Worm (Caenorhabditis elegans): Measurements from ENCODE around the gene abhd-5.1.

Gene abhd-5.1

ce11 chrV:4818563-4818962, 28.9 kb upstream of the abhd-5.1 start, which contains the start of gene ccep-97:
Gene ccep-97, minus strand, starts transcription at chrV:4818663.
- TF ChIP-seq ets-7 (tag; optimal IDR thresholded peaks at IDR 0.05) = no peak
- TF ChIP-seq scrt-1 (GFP tag; IDR thresholded peaks at IDR 0.05) = no peak
- TF ChIP-seq sea-1 (GFP tag; conservative IDR thresholded peaks at IDR 0.05) = no peak
- no peak for TF ChIP-seq ceh-36 (tag; optimal IDR thresholded peaks at IDR 0.05)
- no peak for TF ChIP-seq ceh-13 (GFP tag; optimal IDR thresholded peaks at IDR 0.05)
- TF ChIP-seq F13C5.2 (tag; optimal IDR thresholded peaks at IDR 0.05) = no peak
- TF ChIP-seq ama-1 (optimal IDR thresholded peaks at IDR 0.05) = no peak
- no peak for TF ChIP-seq hmbx-1 (tag; optimal IDR thresholded peaks at IDR 0.05)
- no peak for TF ChIP-seq tra-4 (tag; optimal IDR thresholded peaks at IDR 0.05)
- TF ChIP-seq tbx-37 (GFP tag; conservative IDR thresholded peaks at IDR 0.05) = no peak
- TF ChIP-seq tbx-11 (GFP tag; IDR thresholded peaks at IDR 0.05) = no peak
- no peak for TF ChIP-seq aly-1 (tag; optimal IDR thresholded peaks at IDR 0.05)
- no peak for TF ChIP-seq B0310.2 (tag; optimal IDR thresholded peaks at IDR 0.05)
- no peak for TF ChIP-seq hmg-4 (GFP tag; optimal IDR thresholded peaks at IDR 0.05)
- TF ChIP-seq flt-1 (GFP tag; IDR thresholded peaks at IDR 0.05) = no peak
- no peak for TF ChIP-seq hnd-1 (tag; optimal IDR thresholded peaks at IDR 0.05)
- TF ChIP-seq pes-1 (GFP tag; IDR thresholded peaks at IDR 0.05) = no peak

- no peak for TF ChIP-seq pes-1 (GFP tag; IDR thresholded peaks at IDR 0.05)
- TF ChIP-seq ets-7 (tag; optimal IDR thresholded peaks at IDR 0.05) = no peak
Observed at ce11 chrV:4820601-4821000, 26.9 kb upstream of the abhd-5.1 start.

ce11 chrV:4823323-4823682, 24.1 kb upstream of the abhd-5.1 start, which contains the start of gene adss-1:
Gene adss-1, minus strand, starts transcription at chrV:4823423.
- TF ChIP-seq hnd-1 (tag; optimal IDR thresholded peaks at IDR 0.05) (no peak), ets-7 (tag; optimal IDR thresholded peaks at IDR 0.05) (no peak), tbx-37 (GFP tag; conservative IDR thresholded peaks at IDR 0.05) (no peak), flt-1 (GFP tag; IDR thresholded peaks at IDR 0.05) (no peak), hmbx-1 (tag; optimal IDR thresholded peaks at IDR 0.05) (no peak), pes-1 (GFP tag; IDR thresholded peaks at IDR 0.05) (no peak), ama-1 (optimal IDR thresholded peaks at IDR 0.05) (no peak), hmg-4 (GFP tag; optimal IDR thresholded peaks at IDR 0.05) (no peak), tbx-11 (GFP tag; IDR thresholded peaks at IDR 0.05) (no peak), B0310.2 (tag; optimal IDR thresholded peaks at IDR 0.05) (no peak), aly-1 (tag; optimal IDR thresholded peaks at IDR 0.05) (no peak), sea-1 (GFP tag; conservative IDR thresholded peaks at IDR 0.05) (no peak), ceh-36 (tag; optimal IDR thresholded peaks at IDR 0.05) (no peak), F13C5.2 (tag; optimal IDR thresholded peaks at IDR 0.05) (no peak), ceh-13 (GFP tag; optimal IDR thresholded peaks at IDR 0.05) (no peak), tra-4 (tag; optimal IDR thresholded peaks at IDR 0.05) (no peak), scrt-1 (GFP tag; IDR thresholded peaks at IDR 0.05) (no peak)

ce11 chrV:4823683-4824391, 23.6 kb upstream of the abhd-5.1 start:
- TF ChIP-seq hnd-1 (tag; optimal IDR thresholded peaks at IDR 0.05) (no peak), ama-1 (optimal IDR thresholded peaks at IDR 0.05) (peak; percentile 27), tra-4 (tag; optimal IDR thresholded peaks at IDR 0.05) (no peak), ceh-13 (GFP tag; optimal IDR thresholded peaks at IDR 0.05) (no peak), scrt-1 (GFP tag; IDR thresholded peaks at IDR 0.05) (no peak), ceh-36 (tag; optimal IDR thresholded peaks at IDR 0.05) (no peak)

- no peak for TF ChIP-seq hnd-1 (tag; optimal IDR thresholded peaks at IDR 0.05)
- no peak for TF ChIP-seq B0310.2 (tag; optimal IDR thresholded peaks at IDR 0.05)
- no peak; the same call in 1 of the 2 replicates for TF ChIP-seq tbx-37 (GFP tag; conservative IDR thresholded peaks at IDR 0.05)
- peak; percentile 25 for TF ChIP-seq hmg-4 (GFP tag; optimal IDR thresholded peaks at IDR 0.05)
- no peak for TF ChIP-seq ets-7 (tag; optimal IDR thresholded peaks at IDR 0.05)
- TF ChIP-seq F13C5.2 (tag; optimal IDR thresholded peaks at IDR 0.05) = peak; percentile 57
- no peak for TF ChIP-seq ceh-36 (tag; optimal IDR thresholded peaks at IDR 0.05)
- peak; percentile 63; the same call in 1 of the 2 replicates for TF ChIP-seq pes-1 (GFP tag; IDR thresholded peaks at IDR 0.05)
- no peak for TF ChIP-seq ama-1 (optimal IDR thresholded peaks at IDR 0.05)
- TF ChIP-seq tra-4 (tag; optimal IDR thresholded peaks at IDR 0.05) = no peak
- TF ChIP-seq scrt-1 (GFP tag; IDR thresholded peaks at IDR 0.05) = no peak
- TF ChIP-seq flt-1 (GFP tag; IDR thresholded peaks at IDR 0.05) = 0 out of 2 replicates have a peak, but pooled peaks have one; percentile 7
- no peak for TF ChIP-seq sea-1 (GFP tag; conservative IDR thresholded peaks at IDR 0.05)
- TF ChIP-seq ceh-13 (GFP tag; optimal IDR thresholded peaks at IDR 0.05) = no peak
- TF ChIP-seq hmbx-1 (tag; optimal IDR thresholded peaks at IDR 0.05) = no peak
- no peak for TF ChIP-seq tbx-11 (GFP tag; IDR thresholded peaks at IDR 0.05)
- no peak for TF ChIP-seq aly-1 (tag; optimal IDR thresholded peaks at IDR 0.05)
Observed at ce11 chrV:4826710-4827380, 20.6 kb upstream of the abhd-5.1 start, which contains the start of the genes hsp-6 and C37H5.5. Gene hsp-6, minus strand, starts transcription at chrV:4826760. Gene C37H5.5, plus strand, starts transcription at chrV:4827360.

ce11 chrV:4834277-4834676, 13.2 kb upstream of the abhd-5.1 start, which contains the start of gene C37H5.14:
Gene C37H5.14, minus strand, starts transcription at chrV:4834377.
- TF ChIP-seq hnd-1 (tag; optimal IDR thresholded peaks at IDR 0.05) (no peak), tra-4 (tag; optimal IDR thresholded peaks at IDR 0.05) (no peak), scrt-1 (GFP tag; IDR thresholded peaks at IDR 0.05) (no peak), tbx-11 (GFP tag; IDR thresholded peaks at IDR 0.05) (no peak), B0310.2 (tag; optimal IDR thresholded peaks at IDR 0.05) (no peak), pes-1 (GFP tag; IDR thresholded peaks at IDR 0.05) (no peak), ceh-36 (tag; optimal IDR thresholded peaks at IDR 0.05) (no peak), ceh-13 (GFP tag; optimal IDR thresholded peaks at IDR 0.05) (no peak), aly-1 (tag; optimal IDR thresholded peaks at IDR 0.05) (no peak), ama-1 (optimal IDR thresholded peaks at IDR 0.05) (no peak), ets-7 (tag; optimal IDR thresholded peaks at IDR 0.05) (no peak), flt-1 (GFP tag; IDR thresholded peaks at IDR 0.05) (no peak), sea-1 (GFP tag; conservative IDR thresholded peaks at IDR 0.05) (no peak)

ce11 chrV:4839913-4840312, 7.5 kb upstream of the abhd-5.1 start, which contains the start of gene nas-9:
Gene nas-9, minus strand, starts transcription at chrV:4840013.
- TF ChIP-seq hmg-4 (GFP tag; optimal IDR thresholded peaks at IDR 0.05) = no peak

Data from whole organism, early embryonic.